Fruit fly (Drosophila melanogaster) whole organism, larva: ENCODE measurements around the gene Orct.

Experiments
- noc ChIP-seq: fragments of 200-800 bp; sonication (Bioruptor generic); optimal IDR thresholded peaks from 3 replicates; lab custom pipeline; 2019; ENCODE audit warnings: missing biosample characterization, mild to moderate bottlenecking, missing genetic modification characterization, moderate library complexity

The Orct gene

dm6 chr3R:24278738-24279137 lies 2.7 kb downstream of the Orct start:
- no peak for TF ChIP-seq noc (tag; lab: Kevin White, UChicago)

dm6 chr3R:24279291-24279690 lies 3.2 kb downstream of the Orct start, which contains the start of gene shps:
shps (plus strand) TSS chr3R:24279572.
- no peak for TF ChIP-seq noc (tag; lab: Kevin White, UChicago)

- no peak for TF ChIP-seq noc (tag; lab: Kevin White, UChicago)
These were observed 6.7 kb downstream of the Orct start for dm6 chr3R:24282567-24283324.

dm6 chr3R:24283582-24284085 lies 7.6 kb downstream of the Orct start, which contains the start of gene CG6356:
CG6356 (plus strand) TSS chr3R:24283955.
- no peak for TF ChIP-seq noc (tag; lab: Kevin White, UChicago)

dm6 chr3R:24284164-24284563 lies 8.1 kb downstream of the Orct start:
- no peak for TF ChIP-seq noc (tag; lab: Kevin White, UChicago)

- TF ChIP-seq noc (tag; lab: Kevin White, UChicago): no peak
These were observed 9.4 kb downstream of the Orct start for dm6 chr3R:24285423-24285822.

- no peak for TF ChIP-seq noc (tag; lab: Kevin White, UChicago)
These were observed 11.1 kb downstream of the Orct start for dm6 chr3R:24287157-24287556.

dm6 chr3R:24289768-24290349 lies 13.8 kb downstream of the Orct start, which contains the start of the genes CG34290 and Uck:
CG34290 (minus strand) TSS chr3R:24289818.
Uck (plus strand) TSS chr3R:24290172.
- peak; percentile 50 for TF ChIP-seq noc (tag; lab: Kevin White, UChicago)

- no peak for TF ChIP-seq noc (tag; lab: Kevin White, UChicago)
These were observed 17.1 kb downstream of the Orct start for dm6 chr3R:24293171-24293570.

- no peak for TF ChIP-seq noc (tag; lab: Kevin White, UChicago)
These were observed 18.2 kb downstream of the Orct start, which contains the start of gene CG5715 for dm6 chr3R:24294299-24294698. CG5715 (minus strand) TSS chr3R:24294399.

- no peak for TF ChIP-seq noc (tag; lab: Kevin White, UChicago)
These were observed 18.9 kb downstream of the Orct start, which contains the start of gene crb for dm6 chr3R:24294784-24295555. crb (plus strand) TSS chr3R:24295078.

- peak; percentile 84 for TF ChIP-seq noc (tag; lab: Kevin White, UChicago)
These were observed 19.8 kb downstream of the Orct start for dm6 chr3R:24295556-24296465.

- no peak for TF ChIP-seq noc (tag; lab: Kevin White, UChicago)
These were observed 20.9 kb downstream of the Orct start for dm6 chr3R:24296913-24297312.

- TF ChIP-seq noc (tag; lab: Kevin White, UChicago): no peak
These were observed 21.5 kb downstream of the Orct start for dm6 chr3R:24297444-24298146.
